Worm (Caenorhabditis elegans): ENCODE data around the gene F37B4.10.

DNA sequence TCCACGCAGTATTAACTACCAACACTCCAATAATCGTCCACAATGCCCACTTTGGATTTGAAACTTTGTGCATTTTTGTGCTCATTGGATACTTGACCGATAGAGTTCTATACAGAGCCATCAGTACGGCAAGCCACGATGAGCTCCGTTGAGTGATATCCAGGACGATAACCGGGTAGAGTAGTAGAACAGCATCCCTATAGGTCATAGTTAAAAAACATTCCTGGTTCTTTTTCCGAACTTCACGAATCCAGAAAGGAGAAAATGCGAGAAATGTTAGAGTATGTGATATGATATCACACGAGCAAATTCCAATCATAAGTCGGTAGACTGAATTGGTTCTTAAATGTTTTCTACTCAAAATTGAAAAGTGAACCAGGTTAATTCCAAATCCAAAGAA lies 10.9 kb upstream of the F37B4.10 start:
- TF ChIP-seq nhr-28 (tag; optimal IDR thresholded peaks at IDR 0.05) (no peak), cnd-1 (tag; optimal IDR thresholded peaks at IDR 0.05) (no peak), blmp-1 (tag; optimal IDR thresholded peaks at IDR 0.05) (no peak), nhr-2 (tag; optimal IDR thresholded peaks at IDR 0.05) (no peak), pha-4 (tag; optimal IDR thresholded peaks at IDR 0.05) (no peak)

All from whole organism, mixed stage, embryonic.